Worm (Caenorhabditis elegans): ENCODE data around the gene srlf-4.

The srlf-4 gene

ce11 chrIV:12924332-12924731, at the start of gene srlf-4:
Gene srlf-4, minus strand, starts transcription at chrIV:12924432.
- TF ChIP-seq mls-2 (tag; optimal IDR thresholded peaks at IDR 0.05) (no peak), unc-120 (tag; optimal IDR thresholded peaks at IDR 0.05; ENCODE audit: poor library complexity, severe bottlenecking) (peak; percentile 13), mab-5 (tag; optimal IDR thresholded peaks at IDR 0.05) (no peak)

ce11 chrIV:12973336-12973735, 49.1 kb upstream of the srlf-4 start, which contains the start of gene F55G11.4:
Gene F55G11.4, plus strand, starts transcription at chrIV:12973624.
- TF ChIP-seq ztf-11 (tag; optimal IDR thresholded peaks at IDR 0.05) (no peak), mep-1 (tag; optimal IDR thresholded peaks at IDR 0.05) (no peak), nhr-2 (tag; optimal IDR thresholded peaks at IDR 0.05) (no peak), nhr-237 (tag; optimal IDR thresholded peaks at IDR 0.05) (no peak), mls-2 (tag; optimal IDR thresholded peaks at IDR 0.05) (no peak), snpc-4 (tag; optimal IDR thresholded peaks at IDR 0.05) (no peak), ces-1 (GFP tag; optimal IDR thresholded peaks at IDR 0.05) (no peak), cnd-1 (tag; optimal IDR thresholded peaks at IDR 0.05) (no peak), ham-2 (GFP tag; optimal IDR thresholded peaks at IDR 0.05) (no peak), nhr-12 (tag; optimal IDR thresholded peaks at IDR 0.05) (no peak), blmp-1 (tag; optimal IDR thresholded peaks at IDR 0.05) (no peak), M03D4.4 (tag; optimal IDR thresholded peaks at IDR 0.05) (no peak), hlh-1 (tag; optimal IDR thresholded peaks at IDR 0.05) (no peak), lin-32 (GFP tag; optimal IDR thresholded peaks at IDR 0.05) (no peak), nhr-76 (tag; optimal IDR thresholded peaks at IDR 0.05) (no peak), elt-1 (tag; optimal IDR thresholded peaks at IDR 0.05; ENCODE audit: borderline replicate concordance, insufficient read depth) (no peak), unc-62 (GFP tag; optimal IDR thresholded peaks at IDR 0.05) (no peak), elt-3 (tag; optimal IDR thresholded peaks at IDR 0.05) (no peak)

DNA sequence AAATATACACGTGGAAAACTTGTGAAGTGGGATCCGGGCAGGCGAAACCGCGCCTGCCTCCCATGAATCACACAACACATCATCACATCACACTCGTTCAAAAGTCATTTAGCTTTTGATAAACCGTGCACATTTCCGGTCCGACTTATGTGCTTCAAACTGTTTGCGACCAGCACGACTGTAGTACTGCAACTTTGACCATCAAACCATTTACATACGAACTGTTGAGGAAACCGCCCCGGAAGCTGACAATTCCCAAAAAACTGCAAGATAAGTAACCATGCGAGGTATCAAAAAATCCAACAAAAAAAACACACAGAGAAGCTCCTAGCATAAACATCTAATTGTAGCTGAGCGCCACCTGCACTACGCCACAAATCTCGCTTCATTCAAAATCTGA, 48.5 kb upstream of the srlf-4 start:
- TF ChIP-seq snpc-4 (tag; optimal IDR thresholded peaks at IDR 0.05) (no peak), unc-120 (tag; optimal IDR thresholded peaks at IDR 0.05; ENCODE audit: poor library complexity, severe bottlenecking) (no peak), nhr-28 (tag; optimal IDR thresholded peaks at IDR 0.05) (no peak), mls-2 (tag; optimal IDR thresholded peaks at IDR 0.05) (no peak), M03D4.4 (tag; optimal IDR thresholded peaks at IDR 0.05) (no peak), nhr-76 (tag; optimal IDR thresholded peaks at IDR 0.05) (no peak), nhr-2 (tag; optimal IDR thresholded peaks at IDR 0.05) (no peak), nhr-237 (tag; optimal IDR thresholded peaks at IDR 0.05) (no peak), ceh-39 (tag; optimal IDR thresholded peaks at IDR 0.05) (no peak), sptf-1 (tag; optimal IDR thresholded peaks at IDR 0.05) (no peak), lin-13 (tag; optimal IDR thresholded peaks at IDR 0.05) (no peak), nhr-12 (tag; optimal IDR thresholded peaks at IDR 0.05) (no peak), ceh-83 (GFP tag; optimal IDR thresholded peaks at IDR 0.05) (no peak)

DNA sequence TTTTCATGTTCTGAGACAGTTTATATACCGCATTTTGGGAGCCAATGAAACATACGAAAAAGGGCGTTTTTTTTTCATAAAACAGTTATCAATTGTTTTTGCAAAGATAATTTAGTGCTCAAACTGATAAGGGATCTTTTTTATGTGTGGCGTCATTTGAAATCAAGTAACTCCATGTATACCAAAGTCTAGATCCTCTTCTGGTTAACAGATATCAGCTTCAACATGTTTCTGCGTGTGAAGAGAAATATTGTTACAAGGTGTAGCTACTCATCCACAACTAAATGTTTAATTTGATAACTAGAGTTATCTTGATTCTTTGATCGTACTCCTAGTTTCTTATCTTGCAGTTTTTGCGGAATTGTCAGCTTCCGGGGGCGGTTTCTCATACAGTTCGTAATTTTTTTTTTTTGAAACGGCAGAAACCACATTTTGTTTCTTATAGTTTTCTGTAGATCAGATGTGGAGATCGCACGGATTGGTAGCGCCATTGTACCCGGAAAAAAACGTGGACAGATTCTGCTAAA, 47.8 kb upstream of the srlf-4 start:
- no peak for TF ChIP-seq blmp-1 (tag; optimal IDR thresholded peaks at IDR 0.05)
- TF ChIP-seq pha-4 (tag; optimal IDR thresholded peaks at IDR 0.05): no peak
- TF ChIP-seq lsy-2 (tag; optimal IDR thresholded peaks at IDR 0.05): no peak
- TF ChIP-seq ces-1 (GFP tag; optimal IDR thresholded peaks at IDR 0.05): no peak
- TF ChIP-seq zip-8 (tag; optimal IDR thresholded peaks at IDR 0.05): no peak
- no peak for TF ChIP-seq nhr-2 (tag; optimal IDR thresholded peaks at IDR 0.05)
- no peak for TF ChIP-seq unc-120 (tag; optimal IDR thresholded peaks at IDR 0.05; ENCODE audit: poor library complexity, severe bottlenecking)
- TF ChIP-seq mab-5 (tag; optimal IDR thresholded peaks at IDR 0.05): no peak
- TF ChIP-seq mls-2 (tag; optimal IDR thresholded peaks at IDR 0.05): no peak
- no peak for TF ChIP-seq snpc-4 (tag; optimal IDR thresholded peaks at IDR 0.05)
- TF ChIP-seq ceh-39 (tag; optimal IDR thresholded peaks at IDR 0.05): no peak
- TF ChIP-seq unc-62 (GFP tag; optimal IDR thresholded peaks at IDR 0.05): no peak
- TF ChIP-seq hlh-1 (tag; optimal IDR thresholded peaks at IDR 0.05): no peak

- TF ChIP-seq M03D4.4 (tag; optimal IDR thresholded peaks at IDR 0.05): no peak
- TF ChIP-seq lsy-2 (tag; optimal IDR thresholded peaks at IDR 0.05): no peak
- no peak for TF ChIP-seq nhr-237 (tag; optimal IDR thresholded peaks at IDR 0.05)
- TF ChIP-seq ztf-11 (tag; optimal IDR thresholded peaks at IDR 0.05): no peak
- TF ChIP-seq tbx-8 (GFP tag; optimal IDR thresholded peaks at IDR 0.05): no peak
- no peak for TF ChIP-seq sptf-1 (tag; optimal IDR thresholded peaks at IDR 0.05)
- no peak for TF ChIP-seq mab-5 (tag; optimal IDR thresholded peaks at IDR 0.05)
- TF ChIP-seq zip-8 (tag; optimal IDR thresholded peaks at IDR 0.05): no peak
- no peak for TF ChIP-seq elt-3 (tag; optimal IDR thresholded peaks at IDR 0.05)
- no peak for TF ChIP-seq nhr-28 (tag; optimal IDR thresholded peaks at IDR 0.05)
- TF ChIP-seq unc-62 (GFP tag; optimal IDR thresholded peaks at IDR 0.05): no peak
- TF ChIP-seq unc-39 (tag; optimal IDR thresholded peaks at IDR 0.05): no peak
- no peak for TF ChIP-seq blmp-1 (tag; optimal IDR thresholded peaks at IDR 0.05)
- no peak for TF ChIP-seq hlh-1 (tag; optimal IDR thresholded peaks at IDR 0.05)
- TF ChIP-seq ceh-39 (tag; optimal IDR thresholded peaks at IDR 0.05): no peak
Measured at ce11 chrIV:12969141-12969540, 44.9 kb upstream of the srlf-4 start, which contains the start of gene F55G11.2. Gene F55G11.2, minus strand, starts transcription at chrIV:12969289.
